Worm (Caenorhabditis elegans) whole organism, L2 larva: ENCODE data around the gene srx-84.

ENCODE experiments used
- C34F6.9 ChIP-seq: fragments of 150-350 bp; optimal IDR thresholded peaks from 2 replicates; lab custom pipeline; 2014; ENCODE audit warnings: missing biosample characterization, missing genetic modification characterization
- F13H6.1 ChIP-seq: sonication (generic microtip); optimal IDR thresholded peaks from 2 replicates; lab custom pipeline; 2016; ENCODE audit warnings: missing genetic modification characterization, missing compliant biosample characterization
- R02D3.7 ChIP-seq: fragments of 150-350 bp; optimal IDR thresholded peaks from 2 replicates; lab custom pipeline; 2014; ENCODE audit warnings: missing biosample characterization, missing genetic modification characterization
- Y55F3AM.14 ChIP-seq: fragments of 200-800 bp; sonication (Bioruptor generic); optimal IDR thresholded peaks from 2 replicates; lab custom pipeline; 2018; ENCODE audit warnings: mild to moderate bottlenecking, missing genetic modification characterization, missing compliant biosample characterization
- ZK546.5 ChIP-seq: sonication (generic microtip); optimal IDR thresholded peaks from 2 replicates; lab custom pipeline; 2017; ENCODE audit warnings: missing biosample characterization, missing genetic modification characterization
- aly-2 ChIP-seq: fragments of 150-350 bp; optimal IDR thresholded peaks from 2 replicates; lab custom pipeline; 2014; ENCODE audit warnings: missing biosample characterization, missing genetic modification characterization
- ama-1 ChIP-seq: fragments of 150-350 bp; optimal IDR thresholded peaks from 2 replicates; lab custom pipeline; 2018; ENCODE audit warnings: inconsistent platforms
- blmp-1 ChIP-seq: sonication (generic microtip); optimal IDR thresholded peaks from 2 replicates; lab custom pipeline; 2017; ENCODE audit warnings: missing genetic modification characterization, mild to moderate bottlenecking, missing compliant biosample characterization, antibody characterized with exemption, moderate library complexity; ENCODE audit not compliant: insufficient read depth
- ceh-16 ChIP-seq: fragments of 150-350 bp; optimal IDR thresholded peaks from 2 replicates; lab custom pipeline; 2014; ENCODE audit warnings: missing biosample characterization, missing genetic modification characterization
- ceh-82 ChIP-seq: fragments of 150-350 bp; optimal IDR thresholded peaks from 2 replicates; lab custom pipeline; 2014; ENCODE audit warnings: missing biosample characterization, missing genetic modification characterization
- crh-2 ChIP-seq: sonication (generic microtip); optimal IDR thresholded peaks from 2 replicates; lab custom pipeline; 2017; ENCODE audit warnings: missing biosample characterization, missing genetic modification characterization
- dmd-4 ChIP-seq: sonication (generic microtip); optimal IDR thresholded peaks from 2 replicates; lab custom pipeline; 2017; ENCODE audit warnings: missing biosample characterization, missing genetic modification characterization
- egl-27 ChIP-seq: sonication (generic microtip); optimal IDR thresholded peaks from 3 replicates; lab custom pipeline; 2017; ENCODE audit warnings: missing biosample characterization, missing genetic modification reagents, missing genetic modification characterization
- elt-1 ChIP-seq: fragments of 150-350 bp; optimal IDR thresholded peaks from 2 replicates; lab custom pipeline; 2014; ENCODE audit warnings: missing biosample characterization, missing genetic modification characterization
- fos-1 ChIP-seq: fragments of 150-350 bp; optimal IDR thresholded peaks from 2 replicates; lab custom pipeline; 2014; ENCODE audit warnings: missing biosample characterization, missing genetic modification characterization
- gmeb-1 ChIP-seq: fragments of 150-350 bp; optimal IDR thresholded peaks from 2 replicates; lab custom pipeline; 2014; ENCODE audit warnings: missing biosample characterization, missing genetic modification characterization
- lin-13 ChIP-seq: fragments of 150-350 bp; optimal IDR thresholded peaks from 2 replicates; lab custom pipeline; 2014; ENCODE audit warnings: missing biosample characterization, missing genetic modification reagents, missing genetic modification characterization
- lsy-2 ChIP-seq, 2 experiments: fragments of 150-350 bp in 1 of 2; sonication (generic microtip) in 1 of 2; optimal IDR thresholded peaks; 2 replicates each; lab custom pipeline; 2014 to 2017; ENCODE audit warnings: missing biosample characterization in 2 of 2, missing genetic modification characterization in 2 of 2
- mbf-1 ChIP-seq: sonication (generic microtip); optimal IDR thresholded peaks from 2 replicates; lab custom pipeline; 2017; ENCODE audit warnings: missing biosample characterization, missing genetic modification characterization
- mdl-1 ChIP-seq, 2 experiments: fragments of 150-350 bp in 1 of 2; sonication (generic microtip) in 1 of 2; optimal IDR thresholded peaks; 2 replicates each; lab custom pipeline; 2017; ENCODE audit warnings: missing biosample characterization in 2 of 2, missing genetic modification characterization in 2 of 2
- nhr-10 ChIP-seq: sonication (generic microtip); optimal IDR thresholded peaks from 2 replicates; lab custom pipeline; 2017; ENCODE audit warnings: missing biosample characterization, missing genetic modification characterization
- nhr-11 ChIP-seq: fragments of 150-350 bp; optimal IDR thresholded peaks from 2 replicates; lab custom pipeline; 2014; ENCODE audit warnings: missing biosample characterization, missing genetic modification characterization
- nhr-12 ChIP-seq: fragments of 150-350 bp; optimal IDR thresholded peaks from 2 replicates; lab custom pipeline; 2014; ENCODE audit warnings: missing biosample characterization, missing genetic modification characterization
- nhr-129 ChIP-seq: fragments of 150-350 bp; optimal IDR thresholded peaks from 2 replicates; lab custom pipeline; 2014; ENCODE audit warnings: missing biosample characterization, missing genetic modification characterization
- nhr-21 ChIP-seq: fragments of 150-350 bp; optimal IDR thresholded peaks from 2 replicates; lab custom pipeline; 2014; ENCODE audit warnings: missing biosample characterization, missing genetic modification characterization
- nhr-237 ChIP-seq: fragments of 150-350 bp; optimal IDR thresholded peaks from 2 replicates; lab custom pipeline; 2014; ENCODE audit warnings: missing biosample characterization, missing genetic modification characterization
- nhr-25 ChIP-seq: fragments of 150-350 bp; sonication (generic microtip); optimal IDR thresholded peaks from 3 replicates; lab custom pipeline; 2014; ENCODE audit warnings: missing biosample characterization, missing genetic modification characterization
- nhr-6 ChIP-seq: fragments of 150-350 bp; optimal IDR thresholded peaks from 2 replicates; lab custom pipeline; 2014; ENCODE audit warnings: missing biosample characterization, missing genetic modification characterization
- nhr-77 ChIP-seq: fragments of 150-350 bp; optimal IDR thresholded peaks from 2 replicates; lab custom pipeline; 2014; ENCODE audit warnings: missing biosample characterization, missing genetic modification characterization
- peb-1 ChIP-seq: fragments of 150-350 bp; optimal IDR thresholded peaks from 2 replicates; lab custom pipeline; 2014; ENCODE audit warnings: missing biosample characterization, missing genetic modification characterization
- sem-4 ChIP-seq: fragments of 150-350 bp; optimal IDR thresholded peaks from 2 replicates; lab custom pipeline; 2014; ENCODE audit warnings: missing biosample characterization, missing genetic modification reagents, missing genetic modification characterization
- skn-1 ChIP-seq: sonication (generic microtip); optimal IDR thresholded peaks from 2 replicates; lab custom pipeline; 2017; ENCODE audit warnings: missing biosample characterization, missing genetic modification characterization
- sma-3 ChIP-seq: sonication (generic microtip); optimal IDR thresholded peaks from 2 replicates; lab custom pipeline; 2016; ENCODE audit warnings: missing genetic modification reagents, missing genetic modification characterization, missing compliant biosample characterization
- sma-9 ChIP-seq, 2 experiments: fragments of 150-350 bp in 1 of 2; sonication (generic microtip) in 1 of 2; optimal IDR thresholded peaks; 2 replicates each; lab custom pipeline; 2014 to 2016; ENCODE audit warnings: missing genetic modification characterization in 2 of 2, mild to moderate bottlenecking in 1 of 2, missing biosample characterization in 1 of 2, missing compliant biosample characterization in 1 of 2, missing genetic modification reagents in 1 of 2, moderate library complexity in 1 of 2
- snpc-4 ChIP-seq: fragments of 150-350 bp; optimal IDR thresholded peaks from 2 replicates; lab custom pipeline; 2014; ENCODE audit warnings: missing biosample characterization, missing genetic modification characterization
- unc-55 ChIP-seq: fragments of 150-350 bp; sonication (generic microtip); optimal IDR thresholded peaks from 3 replicates; lab custom pipeline; 2014; ENCODE audit warnings: missing biosample characterization, missing genetic modification reagents, missing genetic modification characterization
- unc-62 ChIP-seq: fragments of 150-350 bp; optimal IDR thresholded peaks from 2 replicates; lab custom pipeline; 2014; ENCODE audit warnings: missing biosample characterization, missing genetic modification reagents, missing genetic modification characterization
- zag-1 ChIP-seq: fragments of 150-350 bp; optimal IDR thresholded peaks from 2 replicates; lab custom pipeline; 2014; ENCODE audit warnings: missing biosample characterization, missing genetic modification characterization
- ztf-1 ChIP-seq: fragments of 200-800 bp; sonication (Bioruptor generic); conservative IDR thresholded peaks from 2 replicates; pipeline ENCODE4 v1.3.6; 2022; ENCODE audit warnings: missing genetic modification characterization, missing compliant biosample characterization
- ztf-11 ChIP-seq: sonication (generic microtip); optimal IDR thresholded peaks from 2 replicates; lab custom pipeline; 2017; ENCODE audit warnings: missing biosample characterization, missing genetic modification characterization
- ztf-4 ChIP-seq: fragments of 150-350 bp; optimal IDR thresholded peaks from 2 replicates; lab custom pipeline; 2014; ENCODE audit warnings: missing biosample characterization, missing genetic modification characterization

srx-84 gene

DNA sequence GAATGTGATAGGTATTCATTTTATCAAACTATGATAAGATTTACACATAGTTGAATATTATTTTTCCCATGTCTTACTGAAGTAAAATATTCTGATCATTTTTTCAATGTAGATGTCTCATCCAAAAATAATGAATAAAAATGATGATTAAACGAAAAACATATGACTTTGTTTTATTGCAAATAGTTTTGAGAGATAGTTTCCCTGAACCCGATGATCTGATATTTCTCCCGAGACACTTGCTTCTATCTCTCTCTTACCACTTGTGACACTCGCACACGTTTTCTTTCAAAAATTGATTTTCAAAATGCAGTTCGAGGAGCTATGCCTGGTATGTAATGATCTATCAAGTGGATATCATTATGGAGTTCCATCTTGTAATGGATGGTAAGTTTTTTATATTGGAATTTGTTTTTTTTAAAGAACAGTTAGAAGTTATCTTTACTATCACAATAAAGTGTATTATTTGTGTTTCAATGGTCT is 28.7 kb upstream of the srx-84 start, which contains the start of the genes nhr-101 and pms-2:
Gene nhr-101 (plus strand): TSS at position 308 of the 483 bp plus-strand sequence.
Gene pms-2 (minus strand): TSS at position 433 of the 483 bp plus-strand sequence.
- TF ChIP-seq ztf-4 (tag; lab: Kevin White, UChicago) (peak; percentile 1), unc-62 (no peak), nhr-21 (peak; percentile 4), sma-9 (GFP tag; optimal IDR thresholded peaks at IDR 0.05; lab: Kevin White, UChicago) (peak; percentile 42), sma-9 (tag; optimal IDR thresholded peaks at IDR 0.05; lab: Kevin White, UChicago) (no peak), nhr-237 (tag; lab: Kevin White, UChicago) (no peak), fos-1 (peak; percentile 6), nhr-129 (tag; lab: Kevin White, UChicago) (peak; percentile 41), lin-13 (GFP tag; lab: Kevin White, UChicago) (no peak)

DNA sequence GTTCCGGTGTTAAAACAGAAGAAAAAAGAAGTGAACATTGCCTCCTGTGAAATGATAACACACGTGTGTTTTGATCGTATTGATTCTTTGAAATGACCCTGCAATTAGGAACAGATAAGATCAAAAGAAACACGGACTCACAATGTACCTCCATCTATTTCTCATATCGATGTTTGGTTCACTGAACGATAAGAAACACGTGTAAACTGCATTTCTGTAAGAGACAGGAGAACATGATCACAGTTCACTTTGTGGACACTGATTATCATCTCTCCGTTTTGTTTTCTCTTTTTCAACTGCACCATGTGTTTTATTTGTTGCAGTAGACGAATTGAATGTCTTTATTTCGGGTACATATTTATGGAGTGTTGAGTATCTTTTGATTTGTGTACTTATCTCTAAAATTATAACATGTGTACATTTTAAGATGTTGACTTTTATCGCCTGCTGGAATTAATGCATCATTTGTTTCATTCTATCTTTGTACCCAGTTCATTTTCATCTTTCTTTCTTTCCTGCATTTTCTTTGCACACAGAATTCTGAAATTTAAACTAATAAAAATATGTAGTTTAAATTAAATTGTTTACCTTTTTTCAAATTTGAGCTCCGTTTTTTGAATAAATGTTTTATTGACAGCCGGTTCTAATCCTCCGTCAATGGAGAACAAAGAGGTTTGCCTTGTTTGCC is 26.0 kb upstream of the srx-84 start, which contains the start of the genes H12C20.7 and nhr-68:
Gene H12C20.7 (minus strand): TSS at position 188 of the 688 bp plus-strand sequence.
Gene nhr-68 (plus strand): TSS at position 638 of the 688 bp plus-strand sequence.
- peak; percentile 34 to 89 for TF ChIP-seq mdl-1 (tag; optimal IDR thresholded peaks at IDR 0.05; lab: Kevin White, UChicago)
- TF ChIP-seq ztf-4 (tag; lab: Kevin White, UChicago): peak; percentile 38
- TF ChIP-seq ama-1: peak; percentile 44
- no peak for TF ChIP-seq ztf-1 (GFP tag; lab: Robert Waterston, UW)
- TF ChIP-seq peb-1 (tag; lab: Kevin White, UChicago): no peak
- no peak for TF ChIP-seq aly-2 (tag; lab: Kevin White, UChicago)
- TF ChIP-seq ztf-11 (tag; lab: Kevin White, UChicago): no peak
- no peak for TF ChIP-seq skn-1 (tag; lab: Kevin White, UChicago)
- TF ChIP-seq lsy-2 (tag; optimal IDR thresholded peaks at IDR 0.05; lab: Kevin White, UChicago): peak in 1 of 2 experiments; percentile 90
- no peak for TF ChIP-seq nhr-237 (tag; lab: Kevin White, UChicago)
- peak; percentile 85 for TF ChIP-seq blmp-1 (tag; lab: Kevin White, UChicago)
- peak; percentile 91 for TF ChIP-seq nhr-129 (tag; lab: Kevin White, UChicago)
- TF ChIP-seq sma-9 (GFP tag; optimal IDR thresholded peaks at IDR 0.05; lab: Kevin White, UChicago): peak; percentile 100
- TF ChIP-seq sma-9 (tag; optimal IDR thresholded peaks at IDR 0.05; lab: Kevin White, UChicago): peak; percentile 32
- peak; percentile 4 for TF ChIP-seq nhr-11 (tag; lab: Kevin White, UChicago)
- TF ChIP-seq ZK546.5 (tag; lab: Kevin White, UChicago): no peak
- TF ChIP-seq nhr-10 (tag; lab: Kevin White, UChicago): peak; percentile 97
- TF ChIP-seq F13H6.1 (tag; lab: Kevin White, UChicago): peak; percentile 97
- peak; percentile 90 for TF ChIP-seq sem-4 (tag; lab: Kevin White, UChicago)
- TF ChIP-seq nhr-12 (tag; lab: Kevin White, UChicago): no peak
- peak; percentile 86 for TF ChIP-seq fos-1
- peak; percentile 96 for TF ChIP-seq crh-2 (tag; lab: Kevin White, UChicago)
- TF ChIP-seq nhr-21: peak; percentile 99
- TF ChIP-seq nhr-6: peak; percentile 71
- no peak for TF ChIP-seq R02D3.7 (tag; lab: Kevin White, UChicago)
- TF ChIP-seq nhr-25: no peak
- peak; percentile 99 for TF ChIP-seq sma-3 (GFP tag; lab: Kevin White, UChicago)
- TF ChIP-seq snpc-4: no peak
- peak; percentile 45 for TF ChIP-seq ceh-16 (tag; lab: Kevin White, UChicago)
- no peak for TF ChIP-seq ceh-82 (tag; lab: Kevin White, UChicago)
- peak; percentile 63 for TF ChIP-seq gmeb-1
- TF ChIP-seq egl-27 (tag; lab: Kevin White, UChicago): peak; percentile 67
- no peak for TF ChIP-seq nhr-77 (tag; lab: Kevin White, UChicago)
- TF ChIP-seq Y55F3AM.14: peak; percentile 82
- peak; percentile 49 for TF ChIP-seq C34F6.9
- TF ChIP-seq mbf-1 (tag; lab: Kevin White, UChicago): no peak
- no peak for TF ChIP-seq unc-55 (GFP tag; lab: Kevin White, UChicago)
- peak; percentile 27 for TF ChIP-seq elt-1 (tag; lab: Kevin White, UChicago)
- TF ChIP-seq zag-1 (tag; lab: Kevin White, UChicago): no peak
- TF ChIP-seq dmd-4 (tag; lab: Kevin White, UChicago): no peak
- peak; percentile 47 for TF ChIP-seq lin-13 (GFP tag; lab: Kevin White, UChicago)
